Fruit fly (Drosophila melanogaster) whole organism: ENCODE results near the gene CG13041.

Source experiments
- Dll ChIP-seq: fragments of >200 bp; optimal IDR thresholded peaks from 2 replicates; lab custom pipeline; 2017
- EcR ChIP-seq, 2 experiments: fragments of >200 bp; optimal IDR thresholded peaks; 2 replicates each; lab custom pipeline; 2017; ENCODE audit warnings: missing biosample characterization in 2 of 2, missing genetic modification characterization in 2 of 2, missing genetic modification reagents in 2 of 2
- pan ChIP-seq: fragments of >200 bp; optimal IDR thresholded peaks from 2 replicates; lab custom pipeline; 2017
- psq ChIP-seq: fragments of >200 bp; optimal IDR thresholded peaks from 2 replicates; lab custom pipeline; 2017
- usp ChIP-seq: fragments of >200 bp; optimal IDR thresholded peaks from 2 replicates; lab custom pipeline; 2017; ENCODE audit warnings: missing biosample characterization, missing genetic modification characterization, mixed read lengths

DNA sequence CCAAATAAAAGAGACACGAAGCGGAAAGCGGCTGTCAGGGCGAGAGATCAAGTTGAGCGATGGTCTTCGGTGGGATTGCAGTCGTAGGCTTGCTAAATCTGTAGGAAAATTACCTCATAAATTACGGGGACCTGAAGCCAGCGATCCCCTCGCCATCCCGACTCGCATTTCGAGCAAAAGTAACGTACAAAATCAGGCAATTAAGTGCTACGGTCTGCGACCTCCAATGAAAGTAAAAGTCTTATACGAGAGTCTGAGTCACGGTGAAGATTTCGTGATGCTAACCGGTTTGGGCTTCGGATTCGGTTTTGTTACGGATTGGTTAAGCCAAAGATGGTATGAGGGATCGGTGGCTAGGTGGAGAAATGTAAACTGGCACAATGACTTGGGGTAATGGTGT lies 20.5 kb upstream of the CG13041 start:
- no peak for TF ChIP-seq psq (lab: Kevin White, UChicago)
- no peak for TF ChIP-seq usp (GFP tag; lab: Kevin White, UChicago)
- TF ChIP-seq pan (lab: Kevin White, UChicago), result no peak
- TF ChIP-seq Dll (lab: Kevin White, UChicago), result no peak
- TF ChIP-seq EcR (GFP tag; optimal IDR thresholded peaks at IDR 0.05; lab: Kevin White, UChicago), result no peak
